Worm (Caenorhabditis elegans) whole organism, L4/young adult: ENCODE measurements around the gene ech-5.

Experiments used
- dao-5 ChIP-seq: sonication (generic microtip); optimal IDR thresholded peaks from 2 replicates; lab custom pipeline; 2016; ENCODE audit warnings: missing genotype, missing genetic modification characterization, moderate library complexity, missing compliant biosample characterization
- him-1 ChIP-seq: sonication (generic microtip); optimal IDR thresholded peaks from 2 replicates; lab custom pipeline; 2016; ENCODE audit warnings: missing genotype, missing genetic modification reagents, missing genetic modification characterization, missing compliant biosample characterization

- no peak for TF ChIP-seq him-1 (tag; lab: Kevin White, UChicago)
- TF ChIP-seq dao-5 (tag; lab: Kevin White, UChicago) = no peak
These were observed 39.9 kb upstream of the ech-5 start for ce11 chrIV:756956-757355.
